Fruit fly (Drosophila melanogaster): ENCODE results near the gene RhoGEF64C.

RhoGEF64C gene

DNA sequence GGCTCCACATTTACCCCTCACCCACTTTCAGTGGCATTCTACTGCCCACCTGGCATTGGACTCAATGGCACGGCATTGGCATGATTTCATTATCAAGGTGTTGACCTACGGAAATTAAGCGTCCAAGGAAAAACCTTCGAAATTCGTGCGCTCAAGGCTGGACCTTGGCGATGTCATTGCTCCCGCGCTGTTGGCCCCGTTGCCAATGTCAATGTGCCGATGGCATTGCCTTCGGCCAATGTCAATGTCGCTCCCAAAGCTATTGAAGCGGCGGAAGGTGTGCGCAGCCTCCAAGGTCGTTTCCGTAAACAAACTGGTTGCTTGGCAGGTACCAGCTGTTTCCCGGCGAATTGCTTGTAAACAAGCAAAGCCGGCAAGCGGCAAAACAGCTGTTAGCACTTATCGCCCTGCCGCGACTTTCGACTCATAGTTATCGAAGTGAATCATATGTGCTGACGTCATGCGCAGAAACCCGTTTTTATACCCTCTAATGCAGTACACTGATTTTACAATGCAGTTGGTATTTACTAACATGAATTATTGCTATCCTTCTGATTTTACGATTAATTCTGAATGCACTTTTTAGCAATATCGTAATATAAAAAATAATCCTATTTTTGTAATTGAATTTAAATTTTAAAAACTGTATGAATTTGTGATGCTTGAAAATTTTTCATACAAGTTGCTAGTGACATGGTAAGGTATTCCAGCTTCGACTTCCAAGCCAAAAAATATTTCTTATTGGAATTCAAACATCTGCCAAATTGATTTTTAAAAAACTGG lies 132.0 kb downstream of the RhoGEF64C start (continued):
- TF ChIP-seq CG15479 (GFP tag; optimal IDR thresholded peaks at IDR 0.05), result peak; percentile 25
- TF ChIP-seq CG13123 (GFP tag; optimal IDR thresholded peaks at IDR 0.05), result no peak
- peak; percentile 92 for TF ChIP-seq Taf1 (GFP tag; IDR thresholded peaks at IDR 0.05)
- TF ChIP-seq fu2 (GFP tag; optimal IDR thresholded peaks at IDR 0.05), result peak; percentile 91
- no peak for TF ChIP-seq fru (optimal IDR thresholded peaks at IDR 0.05)
- TF ChIP-seq Mes4 (GFP tag; optimal IDR thresholded peaks at IDR 0.05), result peak; percentile 84
- peak; percentile 91 for TF ChIP-seq ATbp (GFP tag; optimal IDR thresholded peaks at IDR 0.05)
- TF ChIP-seq pfk (GFP tag; optimal IDR thresholded peaks at IDR 0.05), result no peak
- TF ChIP-seq CG2199 (GFP tag; IDR thresholded peaks at IDR 0.05), result peak; percentile 96
- TF ChIP-seq CG7556 (GFP tag; optimal IDR thresholded peaks at IDR 0.05), result peak; percentile 95
- peak; percentile 90 for TF ChIP-seq CG6175 (GFP tag; IDR thresholded peaks at IDR 0.05)
- TF ChIP-seq CG31224 (GFP tag; IDR thresholded peaks at IDR 0.05), result peak; percentile 93
- peak; percentile 96 for TF ChIP-seq CG2712 (tag; optimal IDR thresholded peaks at IDR 0.05)
- TF ChIP-seq Max (GFP tag; optimal IDR thresholded peaks at IDR 0.05), result peak; percentile 96
- peak; percentile 78 for TF ChIP-seq CG10274 (GFP tag; optimal IDR thresholded peaks at IDR 0.05)
- TF ChIP-seq CG11093 (GFP tag; IDR thresholded peaks at IDR 0.05), result peak; percentile 96
- TF ChIP-seq peb (GFP tag; IDR thresholded peaks at IDR 0.05), result peak; percentile 92
- peak; percentile 94 for TF ChIP-seq CG4424 (GFP tag; optimal IDR thresholded peaks at IDR 0.05)
- no peak for TF ChIP-seq nau (GFP tag; optimal IDR thresholded peaks at IDR 0.05)
- TF ChIP-seq al (GFP tag; IDR thresholded peaks at IDR 0.05), result peak; percentile 97
- peak; percentile 90 for TF ChIP-seq CG17385 (GFP tag; optimal IDR thresholded peaks at IDR 0.05)
- peak; percentile 94 to 97 for TF ChIP-seq dpn (GFP tag; optimal IDR thresholded peaks at IDR 0.05)
- TF ChIP-seq CG12299 (tag; optimal IDR thresholded peaks at IDR 0.05), result peak; percentile 90
- peak; percentile 76 for TF ChIP-seq Spps (tag; optimal IDR thresholded peaks at IDR 0.05)
- peak; percentile 89 for TF ChIP-seq GATAe (GFP tag; conservative IDR thresholded peaks at IDR 0.05)
- TF ChIP-seq CG7928 (GFP tag; optimal IDR thresholded peaks at IDR 0.05), result peak; percentile 70
- peak; percentile 90 for TF ChIP-seq CG10543 (GFP tag; optimal IDR thresholded peaks at IDR 0.05)
- TF ChIP-seq CG9437 (GFP tag; optimal IDR thresholded peaks at IDR 0.05), result peak; percentile 91
- no peak for TF ChIP-seq eve (GFP tag; optimal IDR thresholded peaks at IDR 0.05)
- no peak for TF ChIP-seq pan (optimal IDR thresholded peaks at IDR 0.05)
- TF ChIP-seq pan (GFP tag; optimal IDR thresholded peaks at IDR 0.05 in 1 of 2, IDR thresholded peaks at IDR 0.05 in 1 of 2), result peak in 1 of 2 experiments; percentile 97
- peak; percentile 98 for TF ChIP-seq Xrp1 (GFP tag; IDR thresholded peaks at IDR 0.05)
- TF ChIP-seq danr (GFP tag; IDR thresholded peaks at IDR 0.05), result peak; percentile 83
- TF ChIP-seq MBD-R2 (GFP tag; IDR thresholded peaks at IDR 0.05), result peak; percentile 92
- TF ChIP-seq H2.0 (GFP tag; IDR thresholded peaks at IDR 0.05), result peak; percentile 97
- peak; percentile 96 for TF ChIP-seq Chrac-16 (GFP tag; optimal IDR thresholded peaks at IDR 0.05)
- TF ChIP-seq crc (GFP tag; optimal IDR thresholded peaks at IDR 0.05), result peak; percentile 78
- peak; percentile 51 for TF ChIP-seq sima (GFP tag; optimal IDR thresholded peaks at IDR 0.05)
- TF ChIP-seq Ssrp (tag; optimal IDR thresholded peaks at IDR 0.05), result peak; percentile 93
- peak; percentile 96 for TF ChIP-seq CG10959 (GFP tag; IDR thresholded peaks at IDR 0.05)
- peak; percentile 89 for TF ChIP-seq CG15011 (GFP tag; optimal IDR thresholded peaks at IDR 0.05)
- peak; percentile 27 for TF ChIP-seq B-H2 (GFP tag; optimal IDR thresholded peaks at IDR 0.05)
- TF ChIP-seq Dref (GFP tag; IDR thresholded peaks at IDR 0.05), result peak; percentile 63
- peak; percentile 98 for TF ChIP-seq so (GFP tag; IDR thresholded peaks at IDR 0.05)
- peak; percentile 90 for TF ChIP-seq zfh2 (GFP tag; optimal IDR thresholded peaks at IDR 0.05)
- peak; percentile 95 for TF ChIP-seq CG12219 (GFP tag; optimal IDR thresholded peaks at IDR 0.05)
- peak; percentile 98 for TF ChIP-seq CG14441 (GFP tag; IDR thresholded peaks at IDR 0.05)
- peak; percentile 97 for TF ChIP-seq CG2678 (tag; optimal IDR thresholded peaks at IDR 0.05)
- peak in 1 of 2 experiments; percentile 96 for TF ChIP-seq bsh (GFP tag; optimal IDR thresholded peaks at IDR 0.05)
- TF ChIP-seq fd3F (GFP tag; optimal IDR thresholded peaks at IDR 0.05), result peak; percentile 94
